Fruit fly (Drosophila melanogaster) whole organism: Measurements from ENCODE around the gene Jhbp16.

ENCODE experiments used
- EcR ChIP-seq, 2 experiments: fragments of >200 bp; optimal IDR thresholded peaks; 2 replicates each; lab custom pipeline; 2017; ENCODE audit warnings: missing biosample characterization in 2 of 2, missing genetic modification characterization in 2 of 2, missing genetic modification reagents in 2 of 2
- pan ChIP-seq: fragments of >200 bp; optimal IDR thresholded peaks from 2 replicates; lab custom pipeline; 2017
- psq ChIP-seq: fragments of >200 bp; optimal IDR thresholded peaks from 2 replicates; lab custom pipeline; 2017
- usp ChIP-seq: fragments of >200 bp; optimal IDR thresholded peaks from 2 replicates; lab custom pipeline; 2017; ENCODE audit warnings: missing biosample characterization, missing genetic modification characterization, mixed read lengths

dm6 chr3R:21701529-21701928 lies 37.3 kb downstream of the Jhbp16 start:
- TF ChIP-seq EcR (GFP tag; optimal IDR thresholded peaks at IDR 0.05; lab: Kevin White, UChicago): no peak
- TF ChIP-seq pan (lab: Kevin White, UChicago): no peak
- TF ChIP-seq psq (lab: Kevin White, UChicago): no peak
- TF ChIP-seq usp (GFP tag; lab: Kevin White, UChicago): no peak
